Worm (Caenorhabditis elegans): ENCODE data around the gene Y43F8B.24.

ce11 chrV:19449544-19449943 is 7.7 kb upstream of the Y43F8B.24 start, which contains the start of gene M04C3.5:
- TF ChIP-seq unc-130 (GFP tag; optimal IDR thresholded peaks at IDR 0.05) = no peak
- TF ChIP-seq ztf-11 (tag; optimal IDR thresholded peaks at IDR 0.05) = no peak
- no peak for TF ChIP-seq nhr-10 (tag; optimal IDR thresholded peaks at IDR 0.05)
- no peak for TF ChIP-seq mep-1 (tag; optimal IDR thresholded peaks at IDR 0.05)
- no peak for TF ChIP-seq ama-1 (optimal IDR thresholded peaks at IDR 0.05)
- no peak for TF ChIP-seq fkh-10 (GFP tag; optimal IDR thresholded peaks at IDR 0.05)
- no peak for TF ChIP-seq hif-1 (tag; optimal IDR thresholded peaks at IDR 0.05)
- no peak for TF ChIP-seq snpc-4 (tag; optimal IDR thresholded peaks at IDR 0.05)
- TF ChIP-seq ces-1 (GFP tag; optimal IDR thresholded peaks at IDR 0.05) = no peak
- no peak for TF ChIP-seq F37D6.2 (tag; optimal IDR thresholded peaks at IDR 0.05)
- no peak for TF ChIP-seq aly-2 (tag; optimal IDR thresholded peaks at IDR 0.05)
- no peak for TF ChIP-seq unc-39 (tag; optimal IDR thresholded peaks at IDR 0.05)
- no peak for TF ChIP-seq D1046.2 (GFP tag; IDR thresholded peaks at IDR 0.05)

Data from whole organism, L4 larva.